Fruit fly (Drosophila melanogaster): ENCODE measurements around the gene CG13603.

DNA sequence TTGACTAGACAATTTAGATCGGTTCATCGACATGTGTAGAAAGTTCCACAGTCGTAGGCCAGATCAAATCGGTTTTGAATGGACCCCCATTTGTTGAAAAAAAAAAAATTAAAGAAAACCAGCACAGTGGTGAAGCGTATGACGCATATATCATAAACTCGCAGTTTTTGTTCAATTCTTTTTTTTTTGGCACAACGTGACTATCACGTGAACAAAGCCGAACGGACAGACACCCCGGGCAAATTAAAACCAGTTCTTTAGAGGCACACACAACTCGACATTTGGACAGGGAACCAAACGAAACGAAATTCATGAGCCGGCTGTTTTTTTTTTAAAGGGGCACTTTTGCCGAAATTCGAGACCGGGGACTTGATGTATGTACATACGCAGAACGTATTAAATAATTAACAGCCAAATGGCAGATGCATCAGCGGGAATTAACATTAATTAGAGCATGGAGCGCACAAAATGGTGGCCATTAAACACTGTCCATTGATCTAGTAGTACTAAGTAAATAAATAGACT is 45.5 kb downstream of the CG13603 start:
- TF ChIP-seq CG14655 (GFP tag; optimal IDR thresholded peaks at IDR 0.05): no peak
- no peak for TF ChIP-seq CG10348 (GFP tag; IDR thresholded peaks at IDR 0.05)
- TF ChIP-seq EcR (GFP tag; optimal IDR thresholded peaks at IDR 0.05): no peak
- TF ChIP-seq rn (GFP tag; IDR thresholded peaks at IDR 0.05): no peak
- no peak for TF ChIP-seq CG17806 (tag; optimal IDR thresholded peaks at IDR 0.05)
- TF ChIP-seq D1 (tag; optimal IDR thresholded peaks at IDR 0.05): no peak
- no peak for TF ChIP-seq Pif1B (GFP tag; optimal IDR thresholded peaks at IDR 0.05)
- TF ChIP-seq CG8159 (tag; optimal IDR thresholded peaks at IDR 0.05): no peak
- no peak for TF ChIP-seq CG9948 (tag; optimal IDR thresholded peaks at IDR 0.05)
- no peak for TF ChIP-seq CG32121 (GFP tag; IDR thresholded peaks at IDR 0.05)
- no peak for TF ChIP-seq fd96Ca (GFP tag; IDR thresholded peaks at IDR 0.05)

Measured in whole organism, pupa.